Worm (Caenorhabditis elegans) whole organism, midembryonic: ENCODE data around the gene F59B2.3.

Source experiments
- T22C8.4 ChIP-seq: fragments of 200-800 bp; sonication (Bioruptor generic); IDR thresholded peaks from 2 replicates; pipeline ENCODE4 v1.3.6; 2022; ENCODE audit warnings: missing genetic modification characterization, missing compliant biosample characterization
- cog-1 ChIP-seq: sonication (generic microtip); optimal IDR thresholded peaks from 2 replicates; lab custom pipeline; 2016; ENCODE audit warnings: missing genetic modification characterization, missing compliant biosample characterization
- flt-1 ChIP-seq: fragments of 200-800 bp; sonication (Bioruptor generic); IDR thresholded peaks from 2 replicates; pipeline ENCODE4 v1.3.6; 2022; ENCODE audit warnings: missing genetic modification characterization, missing compliant biosample characterization
- klf-2 ChIP-seq: fragments of 200-800 bp; sonication (Bioruptor generic); conservative IDR thresholded peaks from 2 replicates; pipeline ENCODE4 v1.3.6; 2022; ENCODE audit warnings: missing genetic modification reagents, missing genetic modification characterization, missing compliant biosample characterization
- med-1 ChIP-seq: sonication (generic microtip); optimal IDR thresholded peaks from 2 replicates; lab custom pipeline; 2017; ENCODE audit warnings: missing genetic modification characterization, mild to moderate bottlenecking, missing compliant biosample characterization, antibody characterized with exemption, missing genetic modification reagents; ENCODE audit not compliant: insufficient read depth
- ref-1 ChIP-seq: fragments of 200-800 bp; sonication (Bioruptor generic); conservative IDR thresholded peaks from 2 replicates; pipeline ENCODE4 v1.3.6; 2022; ENCODE audit warnings: missing genetic modification reagents, missing genetic modification characterization, missing compliant biosample characterization
- tab-1 ChIP-seq: fragments of 200-800 bp; sonication (Bioruptor generic); IDR thresholded peaks from 2 replicates; pipeline ENCODE4 v1.3.6; 2022; ENCODE audit warnings: missing genetic modification characterization, missing compliant biosample characterization
- ztf-23 ChIP-seq: fragments of 200-800 bp; sonication (Bioruptor generic); IDR thresholded peaks from 2 replicates; pipeline ENCODE4 v1.3.6; 2022; ENCODE audit warnings: missing genetic modification reagents, missing genetic modification characterization, missing compliant biosample characterization
- ztf-29 ChIP-seq: fragments of 200-800 bp; sonication (Bioruptor generic); IDR thresholded peaks from 2 replicates; pipeline ENCODE4 v1.3.6; 2022; ENCODE audit warnings: missing genetic modification reagents, missing genetic modification characterization, missing compliant biosample characterization

The F59B2.3 gene

ce11 chrIII:8964684-8965283 lies 34.8 kb downstream of the F59B2.3 start:
- TF ChIP-seq ztf-23 (0 out of 2 replicates have a peak, but pooled peaks have one; percentile 55), med-1 (no peak), ref-1 (GFP tag; lab: Robert Waterston, UW) (no peak), cog-1 (tag; lab: Kevin White, UChicago) (no peak), klf-2 (GFP tag; lab: Robert Waterston, UW) (no peak)

- TF ChIP-seq cog-1 (tag; lab: Kevin White, UChicago) = no peak
- no peak for TF ChIP-seq klf-2 (GFP tag; lab: Robert Waterston, UW)
- TF ChIP-seq T22C8.4 (GFP tag; lab: Robert Waterston, UW) = no peak
These were observed 37.1 kb downstream of the F59B2.3 start for ce11 chrIII:8962475-8962874.

ce11 chrIII:8961993-8962392 lies 37.6 kb downstream of the F59B2.3 start, which contains the start of gene grl-25:
Gene grl-25 (plus strand): TSS chrIII:8962293.
- TF ChIP-seq klf-2 (GFP tag; lab: Robert Waterston, UW) = no peak
- TF ChIP-seq flt-1 = no peak
- TF ChIP-seq ref-1 (GFP tag; lab: Robert Waterston, UW) = no peak

- no peak for TF ChIP-seq T22C8.4 (GFP tag; lab: Robert Waterston, UW)
- TF ChIP-seq med-1 = no peak
- TF ChIP-seq klf-2 (GFP tag; lab: Robert Waterston, UW) = no peak
- TF ChIP-seq cog-1 (tag; lab: Kevin White, UChicago) = no peak
- TF ChIP-seq ztf-29 (GFP tag; lab: Robert Waterston, UW) = no peak
- TF ChIP-seq ref-1 (GFP tag; lab: Robert Waterston, UW) = no peak
- no peak for TF ChIP-seq tab-1 (GFP tag; lab: Robert Waterston, UW)
- TF ChIP-seq flt-1 = no peak
- no peak for TF ChIP-seq ztf-23
These were observed 38.9 kb downstream of the F59B2.3 start, which contains the start of gene ZK643.6 for ce11 chrIII:8960664-8961063. Gene ZK643.6 (minus strand): TSS chrIII:8960764.

ce11 chrIII:8956146-8956646 lies 43.4 kb downstream of the F59B2.3 start, which contains the start of the genes ZK643.5 and ZK643.2:
Gene ZK643.5 (minus strand): TSS chrIII:8956196.
Gene ZK643.2 (plus strand): TSS chrIII:8956540.
- TF ChIP-seq ztf-29 (GFP tag; lab: Robert Waterston, UW) (no peak), T22C8.4 (GFP tag; lab: Robert Waterston, UW) (peak; percentile 99)

- TF ChIP-seq cog-1 (tag; lab: Kevin White, UChicago) (no peak), tab-1 (GFP tag; lab: Robert Waterston, UW) (no peak), T22C8.4 (GFP tag; lab: Robert Waterston, UW) (no peak), ztf-29 (GFP tag; lab: Robert Waterston, UW) (no peak), ztf-23 (no peak), flt-1 (no peak), med-1 (no peak)
These were observed 44.0 kb downstream of the F59B2.3 start for ce11 chrIII:8955536-8955935.

- TF ChIP-seq tab-1 (GFP tag; lab: Robert Waterston, UW) (no peak), ref-1 (GFP tag; lab: Robert Waterston, UW) (no peak), med-1 (no peak), T22C8.4 (GFP tag; lab: Robert Waterston, UW) (no peak)
These were observed 50.4 kb downstream of the F59B2.3 start for ce11 chrIII:8949147-8949546.
